Worm (Caenorhabditis elegans): Measurements from ENCODE around the gene lact-5.

DNA sequence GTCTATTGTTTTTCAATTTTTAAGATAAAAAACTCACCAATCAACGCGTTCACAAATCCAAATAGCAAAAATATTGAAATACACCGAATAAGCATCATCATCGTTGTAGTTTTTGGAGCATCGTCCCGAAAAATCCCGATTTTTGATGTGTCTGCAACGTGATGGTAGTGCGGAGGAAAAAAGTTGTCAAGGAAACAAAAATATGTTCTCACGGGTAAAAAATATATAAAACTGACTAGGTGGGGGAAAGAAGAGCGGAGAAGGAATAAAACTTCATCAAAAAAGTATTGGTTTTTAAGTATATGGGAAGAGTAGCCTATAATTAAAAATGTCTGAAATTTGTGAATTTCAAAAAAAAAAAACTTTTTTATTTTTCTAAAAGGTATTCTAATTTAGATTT lies 9.6 kb downstream of the lact-5 start, which contains the start of gene rig-6:
- no peak for TF ChIP-seq Y22D7AL.16 (tag; optimal IDR thresholded peaks at IDR 0.05)
- no peak for TF ChIP-seq unc-55 (GFP tag; optimal IDR thresholded peaks at IDR 0.05)
- no peak for TF ChIP-seq ama-1 (optimal IDR thresholded peaks at IDR 0.05)
- TF ChIP-seq ztf-16 (tag; optimal IDR thresholded peaks at IDR 0.05) = no peak
- TF ChIP-seq eyg-1 (tag; optimal IDR thresholded peaks at IDR 0.05) = no peak
- TF ChIP-seq fkh-10 (GFP tag; optimal IDR thresholded peaks at IDR 0.05) = no peak
- TF ChIP-seq dve-1 (tag; optimal IDR thresholded peaks at IDR 0.05) = no peak
- no peak for TF ChIP-seq unc-3 (GFP tag; conservative IDR thresholded peaks at IDR 0.05)
- no peak for TF ChIP-seq unc-3 (tag; optimal IDR thresholded peaks at IDR 0.05)
- no peak for TF ChIP-seq gmeb-2 (tag; optimal IDR thresholded peaks at IDR 0.05)
- no peak for TF ChIP-seq pax-1 (tag; optimal IDR thresholded peaks at IDR 0.05)
- TF ChIP-seq sox-4 (tag; optimal IDR thresholded peaks at IDR 0.05) = no peak

Data from whole organism, late embryonic.